Fruit fly (Drosophila melanogaster) whole organism: ENCODE results near the gene tomb.

Experiments used
- CG8478 ChIP-seq: fragments of >200 bp; optimal IDR thresholded peaks from 2 replicates; lab custom pipeline; 2018; ENCODE audit warnings: inconsistent platforms
- Dll ChIP-seq: fragments of >200 bp; optimal IDR thresholded peaks from 2 replicates; lab custom pipeline; 2017
- EcR ChIP-seq, 2 experiments: fragments of >200 bp; optimal IDR thresholded peaks; 2 replicates each; lab custom pipeline; 2017; ENCODE audit warnings: missing biosample characterization in 2 of 2, missing genetic modification characterization in 2 of 2, missing genetic modification reagents in 2 of 2
- pan ChIP-seq: fragments of >200 bp; optimal IDR thresholded peaks from 2 replicates; lab custom pipeline; 2017
- psq ChIP-seq: fragments of >200 bp; optimal IDR thresholded peaks from 2 replicates; lab custom pipeline; 2017
- usp ChIP-seq: fragments of >200 bp; optimal IDR thresholded peaks from 2 replicates; lab custom pipeline; 2017; ENCODE audit warnings: missing biosample characterization, missing genetic modification characterization, mixed read lengths

tomb gene

dm6 chr2L:5536658-5537057 is at the start of gene tomb:
tomb (minus strand) TSS chr2L:5536758.
- TF ChIP-seq psq (lab: Kevin White, UChicago) (no peak), EcR (GFP tag; optimal IDR thresholded peaks at IDR 0.05; lab: Kevin White, UChicago) (no peak), pan (lab: Kevin White, UChicago) (no peak), Dll (lab: Kevin White, UChicago) (no peak), usp (GFP tag; lab: Kevin White, UChicago) (no peak), CG8478 (lab: Kevin White, UChicago) (no peak)

DNA sequence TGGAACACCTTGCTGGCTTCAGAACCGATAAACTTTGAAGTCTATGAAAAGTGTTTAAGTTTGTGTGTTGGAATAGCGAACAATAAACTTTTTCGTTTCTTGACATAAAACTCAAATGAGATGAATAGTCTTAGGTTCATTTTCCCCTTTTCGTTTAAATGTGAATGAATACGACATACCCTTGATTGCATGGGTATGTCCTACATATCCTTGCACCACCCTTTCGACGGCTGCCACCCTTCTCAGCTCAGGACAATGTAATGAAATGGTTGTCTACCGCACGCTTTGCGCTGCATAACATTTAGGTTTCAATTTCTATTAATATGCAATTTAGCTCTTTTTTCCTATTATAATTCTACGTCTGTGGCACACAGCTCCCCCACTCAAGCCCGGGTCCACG is 44.5 kb upstream of the tomb start, which contains the start of gene CG14011:
Gene CG14011 (minus strand): TSS at position 101 of the 400 bp plus-strand sequence.
- no peak for TF ChIP-seq CG8478 (lab: Kevin White, UChicago)
- no peak for TF ChIP-seq psq (lab: Kevin White, UChicago)
- no peak for TF ChIP-seq pan (lab: Kevin White, UChicago)
- no peak for TF ChIP-seq EcR (GFP tag; optimal IDR thresholded peaks at IDR 0.05; lab: Kevin White, UChicago)
- TF ChIP-seq usp (GFP tag; lab: Kevin White, UChicago) = no peak
- TF ChIP-seq Dll (lab: Kevin White, UChicago) = no peak

- no peak for TF ChIP-seq CG8478 (lab: Kevin White, UChicago)
- no peak for TF ChIP-seq EcR (GFP tag; optimal IDR thresholded peaks at IDR 0.05; lab: Kevin White, UChicago)
Observed at dm6 chr2L:5569503-5569902, 32.9 kb upstream of the tomb start.

DNA sequence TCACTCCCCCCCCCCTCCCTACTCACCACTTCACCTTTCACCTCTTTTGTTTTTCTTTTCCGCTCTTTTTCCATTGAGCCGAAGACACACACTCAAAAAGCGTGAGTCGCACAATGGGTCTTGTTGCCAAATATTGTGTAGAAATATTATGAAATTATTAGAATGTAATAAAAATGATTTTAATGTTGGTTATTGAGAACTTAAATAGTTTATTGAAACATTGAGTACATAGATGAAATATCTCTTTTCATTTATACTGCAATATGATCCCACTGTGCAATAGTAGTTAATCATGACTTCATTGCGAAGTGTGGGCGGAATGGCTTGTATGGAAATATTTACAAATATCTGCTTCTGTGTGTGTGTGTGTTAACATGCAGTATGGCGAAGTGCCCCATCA is 30.5 kb upstream of the tomb start:
- TF ChIP-seq Dll (lab: Kevin White, UChicago) = no peak
- no peak for TF ChIP-seq pan (lab: Kevin White, UChicago)
- no peak for TF ChIP-seq EcR (GFP tag; optimal IDR thresholded peaks at IDR 0.05; lab: Kevin White, UChicago)
- TF ChIP-seq CG8478 (lab: Kevin White, UChicago) = no peak
- no peak for TF ChIP-seq psq (lab: Kevin White, UChicago)
- no peak for TF ChIP-seq usp (GFP tag; lab: Kevin White, UChicago)

- TF ChIP-seq Dll (lab: Kevin White, UChicago) (no peak), EcR (GFP tag; optimal IDR thresholded peaks at IDR 0.05; lab: Kevin White, UChicago) (no peak), psq (lab: Kevin White, UChicago) (no peak), pan (lab: Kevin White, UChicago) (no peak), usp (GFP tag; lab: Kevin White, UChicago) (no peak), CG8478 (lab: Kevin White, UChicago) (no peak)
Observed at dm6 chr2L:5558809-5559392, 22.3 kb upstream of the tomb start, which contains the start of gene GluRIIB. GluRIIB (plus strand) TSS chr2L:5559342.

DNA sequence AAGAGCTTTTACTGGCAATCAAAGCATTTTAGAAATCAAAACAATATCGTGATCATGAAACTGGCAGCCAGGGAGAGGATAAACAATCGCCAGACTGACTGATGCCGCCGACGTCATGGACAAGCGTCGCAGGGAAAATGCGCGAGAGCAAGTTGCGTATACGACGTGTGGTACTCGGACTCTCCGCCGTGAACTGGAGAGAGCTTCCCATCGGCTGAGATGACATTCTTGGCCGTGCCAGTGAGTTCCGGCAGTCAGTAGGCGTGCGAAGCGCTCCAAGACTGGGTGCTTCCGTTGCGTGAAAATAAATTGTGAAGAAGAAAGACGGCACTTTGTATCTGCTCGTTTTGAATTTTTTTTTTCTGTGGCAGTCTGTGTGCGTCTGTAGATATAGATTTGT is 18.3 kb upstream of the tomb start, which contains the start of gene GluRIIA:
Gene GluRIIA (plus strand): TSS at position 255 of the 400 bp plus-strand sequence.
- no peak for TF ChIP-seq pan (lab: Kevin White, UChicago)
- no peak for TF ChIP-seq EcR (GFP tag; optimal IDR thresholded peaks at IDR 0.05; lab: Kevin White, UChicago)
- TF ChIP-seq Dll (lab: Kevin White, UChicago) = no peak
- TF ChIP-seq CG8478 (lab: Kevin White, UChicago) = no peak
- no peak for TF ChIP-seq psq (lab: Kevin White, UChicago)
- no peak for TF ChIP-seq usp (GFP tag; lab: Kevin White, UChicago)

- TF ChIP-seq psq (lab: Kevin White, UChicago) = no peak
- no peak for TF ChIP-seq usp (GFP tag; lab: Kevin White, UChicago)
- no peak for TF ChIP-seq CG8478 (lab: Kevin White, UChicago)
- TF ChIP-seq Dll (lab: Kevin White, UChicago) = no peak
- TF ChIP-seq EcR (GFP tag; optimal IDR thresholded peaks at IDR 0.05; lab: Kevin White, UChicago) = no peak
- TF ChIP-seq pan (lab: Kevin White, UChicago) = no peak
Observed at dm6 chr2L:5553750-5554149, 17.2 kb upstream of the tomb start, which contains the start of the genes CG14013 and CG14017. CG14013 (minus strand) TSS chr2L:5553850. CG14017 (plus strand) TSS chr2L:5553897.

DNA sequence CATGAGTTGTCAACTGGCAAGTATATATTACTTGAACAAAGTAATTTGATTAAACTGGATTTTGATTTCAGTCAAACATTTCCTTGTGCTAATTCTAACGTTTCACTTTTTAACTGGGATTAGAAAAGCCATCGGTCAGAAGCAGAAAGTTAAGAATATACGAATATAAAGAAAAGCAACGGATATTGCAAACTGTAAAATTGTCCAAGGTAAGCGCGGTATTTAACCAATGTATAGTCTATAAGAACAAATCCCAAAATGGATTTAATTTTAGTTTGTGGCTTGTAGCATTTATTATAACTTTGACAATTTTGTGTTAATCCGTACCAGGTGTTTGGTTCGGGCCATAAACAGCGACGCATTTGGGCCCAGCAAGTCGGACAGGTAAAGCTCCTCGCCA is 15.0 kb upstream of the tomb start, which contains the start of gene CG18269:
Gene CG18269 (plus strand): TSS at position 301 of the 400 bp plus-strand sequence.
- TF ChIP-seq EcR (GFP tag; optimal IDR thresholded peaks at IDR 0.05; lab: Kevin White, UChicago) (no peak), usp (GFP tag; lab: Kevin White, UChicago) (no peak), CG8478 (lab: Kevin White, UChicago) (no peak), pan (lab: Kevin White, UChicago) (no peak)

DNA sequence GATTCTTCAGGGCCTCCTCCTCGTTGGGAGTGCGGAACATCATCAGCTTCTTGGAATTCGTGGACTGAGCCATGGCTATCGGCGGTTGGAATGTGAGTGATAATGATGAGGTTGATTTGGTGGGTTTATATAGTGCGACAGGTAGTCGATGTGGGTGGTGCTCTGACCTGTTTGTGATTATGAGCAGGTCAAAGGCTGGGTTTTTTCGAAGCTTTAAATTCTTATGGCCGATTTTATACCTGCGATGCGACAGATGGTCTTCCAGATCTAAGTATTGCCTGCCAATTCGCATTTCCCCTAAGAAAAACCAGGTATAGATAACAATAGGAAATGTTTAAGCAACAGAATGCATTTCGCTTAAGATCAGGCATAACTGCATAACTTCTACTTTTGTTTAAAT is 14.2 kb upstream of the tomb start, which contains the start of gene CG14014:
Gene CG14014 (minus strand): TSS at position 101 of the 400 bp plus-strand sequence.
- TF ChIP-seq EcR (GFP tag; optimal IDR thresholded peaks at IDR 0.05; lab: Kevin White, UChicago) (no peak), usp (GFP tag; lab: Kevin White, UChicago) (no peak), Dll (lab: Kevin White, UChicago) (no peak), pan (lab: Kevin White, UChicago) (no peak)

- no peak for TF ChIP-seq CG8478 (lab: Kevin White, UChicago)
- TF ChIP-seq psq (lab: Kevin White, UChicago) = no peak
- TF ChIP-seq pan (lab: Kevin White, UChicago) = no peak
Observed at dm6 chr2L:5547288-5547777, 10.8 kb upstream of the tomb start.

- TF ChIP-seq CG8478 (lab: Kevin White, UChicago) (no peak), Dll (lab: Kevin White, UChicago) (no peak), EcR (GFP tag; optimal IDR thresholded peaks at IDR 0.05; lab: Kevin White, UChicago) (no peak), psq (lab: Kevin White, UChicago) (no peak), usp (GFP tag; lab: Kevin White, UChicago) (no peak), pan (lab: Kevin White, UChicago) (no peak)
Observed at dm6 chr2L:5546518-5547287, 10.1 kb upstream of the tomb start, which contains the start of gene Oscillin. Oscillin (plus strand) TSS chr2L:5547086.
